Fruit fly (Drosophila melanogaster) whole organism, prepupa: ENCODE measurements around the gene cbt.
A peak's percentile ranks its signal among the peaks of the same experiment; 100 is the strongest.

Source experiments
- Blimp-1 ChIP-seq: fragments of 200-800 bp; sonication (Bioruptor generic); optimal IDR thresholded peaks from 3 replicates; lab custom pipeline; 2017; ENCODE audit warnings: missing biosample characterization, missing genetic modification characterization, mild to moderate bottlenecking, moderate library complexity, missing genetic modification reagents
- CG1621 ChIP-seq: fragments of 200-800 bp; sonication (Bioruptor generic); optimal IDR thresholded peaks from 3 replicates; lab custom pipeline; 2018; ENCODE audit warnings: missing biosample characterization, mild to moderate bottlenecking, missing genetic modification characterization
- CG3032 ChIP-seq: fragments of 200-800 bp; optimal IDR thresholded peaks from 2 replicates; lab custom pipeline; 2019; ENCODE audit warnings: missing biosample characterization, mild to moderate bottlenecking, missing genetic modification characterization, moderate library complexity
- CG6276 ChIP-seq: fragments of 200-800 bp; sonication (Bioruptor generic); optimal IDR thresholded peaks from 2 replicates; lab custom pipeline; 2017; ENCODE audit warnings: missing biosample characterization, mild to moderate bottlenecking, missing genetic modification characterization
- CG6854 ChIP-seq: fragments of 200-800 bp; sonication (Bioruptor generic); optimal IDR thresholded peaks from 2 replicates; lab custom pipeline; 2017; ENCODE audit warnings: missing biosample characterization, mild to moderate bottlenecking, missing genetic modification characterization
- CG8119 ChIP-seq: fragments of 200-800 bp; sonication (Bioruptor generic); IDR thresholded peaks from 3 replicates; pipeline ENCODE4 v1.3.6; 2022; ENCODE audit warnings: missing biosample characterization, missing genetic modification characterization
- Ets96B ChIP-seq: fragments of 200-800 bp; optimal IDR thresholded peaks from 2 replicates; lab custom pipeline; 2019; ENCODE audit warnings: missing biosample characterization, mild to moderate bottlenecking, missing genetic modification characterization, moderate library complexity
- Hr4 ChIP-seq: fragments of 200-800 bp; sonication (Bioruptor generic); optimal IDR thresholded peaks from 3 replicates; lab custom pipeline; 2016; ENCODE audit warnings: missing biosample characterization, missing genetic modification characterization
- OdsH ChIP-seq: fragments of 200-800 bp; sonication (Bioruptor generic); optimal IDR thresholded peaks from 3 replicates; lab custom pipeline; 2016; ENCODE audit warnings: missing biosample characterization, missing genetic modification characterization
- achi ChIP-seq: fragments of 200-800 bp; sonication (Bioruptor generic); optimal IDR thresholded peaks from 3 replicates; lab custom pipeline; 2016; ENCODE audit warnings: missing biosample characterization, missing genetic modification characterization
- dac ChIP-seq: fragments of 200-800 bp; sonication (Bioruptor generic); optimal IDR thresholded peaks from 2 replicates; lab custom pipeline; 2017; ENCODE audit warnings: missing biosample characterization, mild to moderate bottlenecking, missing genetic modification characterization
- dsx ChIP-seq: fragments of 200-800 bp; optimal IDR thresholded peaks from 3 replicates; lab custom pipeline; 2019; ENCODE audit warnings: missing biosample characterization, mild to moderate bottlenecking, missing genetic modification characterization, moderate library complexity; ENCODE audit not compliant: poor library complexity, severe bottlenecking
- fd59A ChIP-seq: fragments of 200-800 bp; sonication (Bioruptor generic); optimal IDR thresholded peaks from 2 replicates; lab custom pipeline; 2017; ENCODE audit warnings: missing biosample characterization, mild to moderate bottlenecking, missing genetic modification characterization, missing genetic modification reagents
- lz ChIP-seq: fragments of 200-800 bp; sonication (Bioruptor generic); optimal IDR thresholded peaks from 3 replicates; lab custom pipeline; 2016; ENCODE audit warnings: missing biosample characterization, missing genetic modification characterization

DNA sequence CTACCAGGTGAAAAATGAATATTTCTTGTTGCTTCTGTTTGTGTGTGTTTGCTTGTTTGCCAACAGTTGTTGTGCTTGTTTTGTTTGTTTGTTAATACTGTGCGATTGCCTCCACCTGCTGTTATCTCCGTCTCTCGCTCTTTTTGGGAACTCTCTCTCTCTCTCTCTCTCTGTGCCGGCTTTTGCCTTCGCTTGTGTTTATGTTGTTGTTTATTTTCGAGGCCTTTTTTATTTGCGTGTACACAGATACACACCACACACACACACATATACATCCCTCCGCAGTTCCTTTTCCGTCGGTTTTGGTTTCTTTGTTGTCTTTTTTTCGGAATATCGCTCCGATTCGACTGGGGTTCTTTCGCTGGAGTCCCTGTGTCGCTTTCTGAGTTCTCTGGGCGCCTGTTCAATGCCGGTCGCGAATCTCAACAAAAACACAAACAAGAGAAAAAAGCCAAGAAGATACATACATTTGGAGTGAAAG, 31.1 kb upstream of the cbt start:
- TF ChIP-seq CG1621 (tag; lab: Kevin White, UChicago) (peak; percentile 88), Ets96B (tag; lab: Kevin White, UChicago) (peak; percentile 84), CG8119 (GFP tag; lab: Robert Waterston, UW) (peak; percentile 60), lz (GFP tag; lab: Kevin White, UChicago) (peak; percentile 72), CG6276 (GFP tag; lab: Kevin White, UChicago) (peak; percentile 63), OdsH (GFP tag; lab: Kevin White, UChicago) (peak; percentile 1), CG6854 (GFP tag; lab: Kevin White, UChicago) (peak; percentile 98), dac (GFP tag; lab: Kevin White, UChicago) (no peak), CG3032 (tag; lab: Kevin White, UChicago) (peak; percentile 83), fd59A (GFP tag; lab: Kevin White, UChicago) (peak; percentile 63), dsx (peak; percentile 92), Blimp-1 (GFP tag; lab: Kevin White, UChicago) (peak; percentile 81), Hr4 (GFP tag; lab: Kevin White, UChicago) (no peak), achi (peak; percentile 62)
